Fruit fly (Drosophila melanogaster) whole organism, embryonic: ENCODE results near the gene Ubc7.

ENCODE experiments used
- Atf3 ChIP-seq: fragments of 200-800 bp; sonication (Bioruptor generic); optimal IDR thresholded peaks from 3 replicates; lab custom pipeline; 2016; ENCODE audit warnings: missing biosample characterization, missing genetic modification characterization
- Bteb2 ChIP-seq: fragments of 200-800 bp; sonication (Bioruptor generic); optimal IDR thresholded peaks from 2 replicates; lab custom pipeline; 2016; ENCODE audit warnings: missing biosample characterization, missing genetic modification characterization
- CG10274 ChIP-seq: fragments of 200-800 bp; sonication (Bioruptor generic); optimal IDR thresholded peaks from 3 replicates; lab custom pipeline; 2017; ENCODE audit warnings: missing biosample characterization, mild to moderate bottlenecking, missing genetic modification characterization
- CG10366 ChIP-seq: fragments of 200-800 bp; sonication (Bioruptor generic); IDR thresholded peaks from 2 replicates; pipeline ENCODE4 v1.3.6; 2022; ENCODE audit warnings: missing biosample characterization, missing genetic modification characterization
- CG10654 ChIP-seq: fragments of 200-800 bp; sonication (Bioruptor generic); optimal IDR thresholded peaks from 2 replicates; lab custom pipeline; 2016; ENCODE audit warnings: missing biosample characterization, missing genetic modification characterization
- CG11247 ChIP-seq: fragments of 200-800 bp; sonication (Bioruptor generic); IDR thresholded peaks from 2 replicates; pipeline ENCODE4 v1.3.6; 2022; ENCODE audit warnings: missing biosample characterization, missing genetic modification characterization
- CG1233 ChIP-seq: fragments of 200-800 bp; sonication (Bioruptor generic); optimal IDR thresholded peaks from 4 replicates; lab custom pipeline; 2018; ENCODE audit warnings: missing biosample characterization, mild to moderate bottlenecking, missing genetic modification characterization
- CG12391 ChIP-seq: fragments of 200-800 bp; sonication (Bioruptor generic); optimal IDR thresholded peaks from 3 replicates; lab custom pipeline; 2018; ENCODE audit warnings: missing biosample characterization, mild to moderate bottlenecking, missing genetic modification characterization, moderate library complexity
- CG13775 ChIP-seq: fragments of 200-800 bp; sonication (Bioruptor generic); optimal IDR thresholded peaks from 3 replicates; lab custom pipeline; 2017; ENCODE audit warnings: missing biosample characterization, mild to moderate bottlenecking, missing genetic modification characterization
- CG14441 ChIP-seq: fragments of 200-800 bp; sonication (Bioruptor generic); IDR thresholded peaks from 2 replicates; pipeline ENCODE4 v1.3.6; 2022; ENCODE audit warnings: missing biosample characterization, missing genetic modification characterization
- CG15514 ChIP-seq: fragments of 200-800 bp; sonication (Bioruptor generic); optimal IDR thresholded peaks from 3 replicates; lab custom pipeline; 2017; ENCODE audit warnings: missing biosample characterization, missing genetic modification characterization, mild to moderate bottlenecking, moderate library complexity, missing genetic modification reagents
- CG15696 ChIP-seq: fragments of 200-800 bp; sonication (Bioruptor generic); optimal IDR thresholded peaks from 2 replicates; lab custom pipeline; 2019; ENCODE audit warnings: missing biosample characterization, mild to moderate bottlenecking, missing genetic modification characterization, moderate library complexity
- CG17912 ChIP-seq: fragments of 200-800 bp; sonication (Bioruptor generic); optimal IDR thresholded peaks from 2 replicates; lab custom pipeline; 2018; ENCODE audit warnings: missing biosample characterization, mild to moderate bottlenecking, missing genetic modification characterization
- CG1792 ChIP-seq: fragments of 200-800 bp; sonication (Bioruptor generic); optimal IDR thresholded peaks from 2 replicates; lab custom pipeline; 2016; ENCODE audit warnings: missing biosample characterization, missing genetic modification characterization
- CG2129 ChIP-seq: fragments of 200-800 bp; sonication (Bioruptor generic); IDR thresholded peaks from 2 replicates; pipeline ENCODE4 v1.3.6; 2022; ENCODE audit warnings: missing biosample characterization, missing genetic modification characterization; ENCODE audit not compliant: partially characterized antibody
- CG3163 ChIP-seq: fragments of 200-800 bp; sonication (Bioruptor generic); optimal IDR thresholded peaks from 3 replicates; lab custom pipeline; 2016; ENCODE audit warnings: missing biosample characterization, missing genetic modification characterization
- CG33557 ChIP-seq: fragments of 200-800 bp; sonication (Bioruptor generic); optimal IDR thresholded peaks from 2 replicates; lab custom pipeline; 2019; ENCODE audit warnings: missing biosample characterization, mild to moderate bottlenecking, missing genetic modification characterization, moderate library complexity
- CG3847 ChIP-seq: fragments of 200-800 bp; sonication (Bioruptor generic); IDR thresholded peaks from 2 replicates; pipeline ENCODE4 v1.3.6; 2022; ENCODE audit warnings: missing biosample characterization, missing genetic modification characterization
- CG7745 ChIP-seq: fragments of 200-800 bp; sonication (Bioruptor generic); optimal IDR thresholded peaks from 2 replicates; lab custom pipeline; 2018; ENCODE audit warnings: missing biosample characterization, mild to moderate bottlenecking, missing genetic modification characterization, moderate library complexity
- CG8924 ChIP-seq: fragments of 200-800 bp; optimal IDR thresholded peaks from 3 replicates; lab custom pipeline; 2019; ENCODE audit warnings: missing biosample characterization, mild to moderate bottlenecking, missing genetic modification characterization, moderate library complexity
- CG9797 ChIP-seq: fragments of 200-800 bp; sonication (Bioruptor generic); optimal IDR thresholded peaks from 3 replicates; lab custom pipeline; 2018; ENCODE audit warnings: missing biosample characterization, mild to moderate bottlenecking, missing genetic modification characterization
- CTCF ChIP-seq: fragments of 200-800 bp; sonication (Bioruptor generic); optimal IDR thresholded peaks from 2 replicates; lab custom pipeline; 2017; ENCODE audit warnings: missing biosample characterization, mild to moderate bottlenecking, missing genetic modification characterization, moderate library complexity
- Ets65A ChIP-seq: fragments of 200-800 bp; sonication (Bioruptor generic); peaks from one replicate; lab custom pipeline; 2016; ENCODE audit warnings: missing biosample characterization, missing genetic modification characterization
- Fer2 ChIP-seq: fragments of 200-800 bp; sonication (Bioruptor generic); optimal IDR thresholded peaks from 2 replicates; lab custom pipeline; 2018; ENCODE audit warnings: missing biosample characterization, mild to moderate bottlenecking, missing genetic modification characterization, moderate library complexity
- Med ChIP-seq: fragments of 200-800 bp; sonication (Bioruptor generic); peaks from one replicate; lab custom pipeline; 2016; ENCODE audit warnings: missing biosample characterization, missing genetic modification characterization, mild to moderate bottlenecking, inconsistent platforms, moderate library complexity
- Oaz ChIP-seq: fragments of 200-800 bp; sonication (Bioruptor generic); IDR thresholded peaks from 2 replicates; pipeline ENCODE4 v1.3.6; 2022; ENCODE audit warnings: missing biosample characterization, missing genetic modification characterization
- Side ChIP-seq: fragments of 200-800 bp; sonication (Bioruptor generic); optimal IDR thresholded peaks from 2 replicates; lab custom pipeline; 2016; ENCODE audit warnings: missing biosample characterization, missing genetic modification characterization
- Taf1 ChIP-seq: fragments of 200-800 bp; sonication (Bioruptor generic); IDR thresholded peaks from 2 replicates; pipeline ENCODE4 v1.3.6; 2022; ENCODE audit warnings: missing biosample characterization, missing genetic modification characterization
- Xrp1 ChIP-seq: fragments of 200-800 bp; sonication (Bioruptor generic); IDR thresholded peaks from 2 replicates; pipeline ENCODE4 v1.3.6; 2022; ENCODE audit warnings: missing biosample characterization, missing genetic modification characterization
- ab ChIP-seq: fragments of 200-800 bp; sonication (Bioruptor generic); optimal IDR thresholded peaks from 2 replicates; lab custom pipeline; 2016; ENCODE audit warnings: missing biosample characterization, missing genetic modification characterization
- chinmo ChIP-seq: fragments of 200-800 bp; sonication (Bioruptor generic); IDR thresholded peaks from 4 replicates; pipeline ENCODE4 v1.3.6; 2022; ENCODE audit warnings: missing biosample characterization, missing genetic modification characterization; ENCODE audit not compliant: partially characterized antibody
- crp ChIP-seq, 2 experiments: fragments of 200-800 bp; sonication (Bioruptor generic); optimal IDR thresholded peaks; 2 replicates in 1 of 2; 3 replicates in 1 of 2; lab custom pipeline; 2017; ENCODE audit warnings: missing biosample characterization in 2 of 2, missing genetic modification characterization in 2 of 2, mild to moderate bottlenecking in 1 of 2, moderate library complexity in 1 of 2
- dan ChIP-seq: fragments of 200-800 bp; sonication (Bioruptor generic); IDR thresholded peaks from 2 replicates; pipeline ENCODE4 v1.3.6; 2022; ENCODE audit warnings: missing biosample characterization, missing genetic modification characterization
- dm ChIP-seq: fragments of 200-800 bp; sonication (Bioruptor generic); optimal IDR thresholded peaks from 3 replicates; lab custom pipeline; 2016; ENCODE audit warnings: missing biosample characterization, missing genetic modification characterization
- dmrt11E ChIP-seq: fragments of 200-800 bp; sonication (Bioruptor generic); optimal IDR thresholded peaks from 3 replicates; lab custom pipeline; 2018; ENCODE audit warnings: missing biosample characterization, mild to moderate bottlenecking, missing genetic modification characterization, moderate library complexity
- emc ChIP-seq: fragments of 200-800 bp; sonication (Bioruptor generic); optimal IDR thresholded peaks from 2 replicates; lab custom pipeline; 2016; ENCODE audit warnings: missing biosample characterization, missing genetic modification characterization
- exex ChIP-seq: fragments of 200-800 bp; sonication (Bioruptor generic); optimal IDR thresholded peaks from 4 replicates; lab custom pipeline; 2018; ENCODE audit warnings: missing biosample characterization, mild to moderate bottlenecking, missing genetic modification characterization, moderate library complexity
- ftz-f1 ChIP-seq: fragments of 200-800 bp; sonication (Bioruptor generic); optimal IDR thresholded peaks from 2 replicates; lab custom pipeline; 2016; ENCODE audit warnings: missing biosample characterization, missing genetic modification characterization
- gcm ChIP-seq: fragments of 200-800 bp; sonication (Bioruptor generic); optimal IDR thresholded peaks from 2 replicates; lab custom pipeline; 2019; ENCODE audit warnings: missing biosample characterization, mild to moderate bottlenecking, missing genetic modification characterization, moderate library complexity
- gsb-n ChIP-seq: fragments of 200-800 bp; sonication (Bioruptor generic); optimal IDR thresholded peaks from 3 replicates; lab custom pipeline; 2018; ENCODE audit warnings: missing biosample characterization, mild to moderate bottlenecking, missing genetic modification characterization
- jumu ChIP-seq: fragments of 200-800 bp; sonication (Bioruptor generic); optimal IDR thresholded peaks from 3 replicates; lab custom pipeline; 2016; ENCODE audit warnings: missing biosample characterization, missing genetic modification characterization
- lmd ChIP-seq: fragments of 200-800 bp; sonication (Bioruptor generic); IDR thresholded peaks from 2 replicates; pipeline ENCODE4 v1.3.6; 2022; ENCODE audit warnings: missing biosample characterization, missing genetic modification characterization
- lola ChIP-seq, 3 experiments: fragments of >200 bp in 2 of 3; fragments of 200-800 bp in 1 of 3; sonication (Bioruptor generic) in 1 of 3; optimal IDR thresholded peaks; 2 replicates each; lab custom pipeline; 2017 to 2019; ENCODE audit warnings: missing biosample characterization in 3 of 3, missing genetic modification characterization in 3 of 3, mild to moderate bottlenecking in 1 of 3, moderate library complexity in 1 of 3
- onecut ChIP-seq: fragments of 200-800 bp; sonication (Bioruptor generic); IDR thresholded peaks from 2 replicates; pipeline ENCODE4 v1.3.6; 2022; ENCODE audit warnings: missing biosample characterization, missing genetic modification characterization
- peb ChIP-seq: fragments of 200-800 bp; sonication (Bioruptor generic); IDR thresholded peaks from 2 replicates; pipeline ENCODE4 v1.3.6; 2022; ENCODE audit warnings: missing biosample characterization, missing genetic modification characterization
- pho ChIP-seq: fragments of 200-800 bp; sonication (Bioruptor generic); optimal IDR thresholded peaks from 2 replicates; lab custom pipeline; 2016; ENCODE audit warnings: missing biosample characterization, missing genetic modification characterization
- row ChIP-seq: fragments of 200-800 bp; sonication (Bioruptor generic); IDR thresholded peaks from 3 replicates; pipeline ENCODE4 v1.3.6; 2022; ENCODE audit warnings: missing biosample characterization, missing genetic modification characterization
- scrt ChIP-seq: fragments of 200-800 bp; sonication (Bioruptor generic); optimal IDR thresholded peaks from 2 replicates; lab custom pipeline; 2018; ENCODE audit warnings: missing biosample characterization, mild to moderate bottlenecking, missing genetic modification characterization, moderate library complexity
- sd ChIP-seq: fragments of 200-800 bp; sonication (Bioruptor generic); optimal IDR thresholded peaks from 3 replicates; lab custom pipeline; 2018; ENCODE audit warnings: missing biosample characterization, mild to moderate bottlenecking, missing genetic modification characterization, moderate library complexity
- seq ChIP-seq: fragments of 200-800 bp; sonication (Bioruptor generic); IDR thresholded peaks from 2 replicates; pipeline ENCODE4 v1.3.6; 2022; ENCODE audit warnings: missing biosample characterization, missing genetic modification characterization
- tna ChIP-seq: fragments of 200-800 bp; sonication (Bioruptor generic); IDR thresholded peaks from 2 replicates; pipeline ENCODE4 v1.3.6; 2022; ENCODE audit warnings: missing biosample characterization, missing genetic modification characterization; ENCODE audit not compliant: partially characterized antibody
- vvl ChIP-seq: fragments of 200-800 bp; sonication (Bioruptor generic); IDR thresholded peaks from 2 replicates; pipeline ENCODE4 v1.3.6; 2022; ENCODE audit warnings: missing biosample characterization, missing genetic modification characterization

Ubc7 gene

dm6 chrX:16595411-16595810, 1.9 kb downstream of the Ubc7 start (continued):
- TF ChIP-seq Med (GFP tag; lab: Kevin White, UChicago) (peak; percentile 27), CG10366 (GFP tag; lab: Robert Waterston, UW) (no peak), tna (GFP tag; lab: Robert Waterston, UW) (no peak), lmd (GFP tag; lab: Robert Waterston, UW) (no peak), CG9797 (GFP tag; lab: Kevin White, UChicago) (no peak), peb (GFP tag; lab: Robert Waterston, UW) (no peak), CG3163 (GFP tag; lab: Kevin White, UChicago) (no peak), Xrp1 (GFP tag; lab: Robert Waterston, UW) (0 out of 2 replicates have a peak, but pooled peaks have one; percentile 27), gsb-n (tag; lab: Kevin White, UChicago) (no peak), CG11247 (GFP tag; lab: Robert Waterston, UW) (no peak), CG8924 (tag; lab: Kevin White, UChicago) (no peak), dan (no peak), onecut (GFP tag; lab: Robert Waterston, UW) (no peak), CG10654 (GFP tag; lab: Kevin White, UChicago) (no peak), CG13775 (GFP tag; lab: Kevin White, UChicago) (no peak), CG1233 (GFP tag; lab: Kevin White, UChicago) (no peak), gcm (GFP tag; lab: Kevin White, UChicago) (peak; percentile 57), CG2129 (GFP tag; lab: Robert Waterston, UW) (no peak), ftz-f1 (GFP tag; lab: Kevin White, UChicago) (no peak), CG14441 (GFP tag; lab: Robert Waterston, UW) (no peak), CG12391 (tag; lab: Kevin White, UChicago) (no peak), crp (GFP tag; optimal IDR thresholded peaks at IDR 0.05; lab: Kevin White, UChicago) (no peak), CTCF (GFP tag; lab: Kevin White, UChicago) (no peak), exex (tag; lab: Kevin White, UChicago) (peak; percentile 1), Side (GFP tag; lab: Kevin White, UChicago) (no peak), row (0 out of 3 replicates have a peak, but pooled peaks have one; percentile 12), Fer2 (tag; lab: Kevin White, UChicago) (no peak), Atf3 (GFP tag; lab: Kevin White, UChicago) (no peak), seq (no peak), chinmo (GFP tag; lab: Robert Waterston, UW) (0 out of 4 replicates have a peak, but pooled peaks have one; percentile 38), emc (GFP tag; lab: Kevin White, UChicago) (no peak), CG10274 (GFP tag; lab: Kevin White, UChicago) (no peak), CG1792 (GFP tag; lab: Kevin White, UChicago) (no peak), Taf1 (GFP tag; lab: Robert Waterston, UW) (no peak), jumu (GFP tag; lab: Kevin White, UChicago) (no peak), dm (GFP tag; lab: Kevin White, UChicago) (no peak), vvl (GFP tag; lab: Robert Waterston, UW) (peak; percentile 54; the same call in 1 of the 2 replicates), Oaz (GFP tag; lab: Robert Waterston, UW) (no peak), CG17912 (no peak), pho (GFP tag; lab: Kevin White, UChicago) (no peak)

dm6 chrX:16596250-16596793, 2.8 kb downstream of the Ubc7 start:
- TF ChIP-seq lola (GFP tag; optimal IDR thresholded peaks at IDR 0.05; lab: Kevin White, UChicago), result no peak
- no peak for TF ChIP-seq CG1792 (GFP tag; lab: Kevin White, UChicago)
- no peak for TF ChIP-seq scrt
- peak; percentile 28 for TF ChIP-seq CG33557 (GFP tag; lab: Kevin White, UChicago)
- peak; percentile 9 for TF ChIP-seq exex (tag; lab: Kevin White, UChicago)
- no peak for TF ChIP-seq ab
- peak; percentile 6 for TF ChIP-seq CG15696
- peak; percentile 13 for TF ChIP-seq dmrt11E (tag; lab: Kevin White, UChicago)
- TF ChIP-seq Bteb2 (GFP tag; lab: Kevin White, UChicago), result no peak
- peak; percentile 56 for TF ChIP-seq Ets65A (GFP tag; lab: Kevin White, UChicago)
- no peak for TF ChIP-seq sd (tag; lab: Kevin White, UChicago)
- TF ChIP-seq CG15514, result no peak
- peak; percentile 52 for TF ChIP-seq CG7745 (tag; lab: Kevin White, UChicago)
- no peak for TF ChIP-seq CG3847 (GFP tag; lab: Robert Waterston, UW)
